Fruit fly (Drosophila melanogaster) whole organism, prepupa: ENCODE results near the gene NimC2.
A peak's percentile ranks its signal among the peaks of the same experiment; 100 is the strongest.

ENCODE experiments used
- CG10631 ChIP-seq: fragments of 200-800 bp; sonication (Bioruptor generic); optimal IDR thresholded peaks from 2 replicates; lab custom pipeline; 2016; ENCODE audit warnings: missing biosample characterization, missing genetic modification characterization
- CG10669 ChIP-seq: fragments of 200-800 bp; sonication (Bioruptor generic); optimal IDR thresholded peaks from 3 replicates; lab custom pipeline; 2018; ENCODE audit warnings: missing biosample characterization, mild to moderate bottlenecking, missing genetic modification characterization, moderate library complexity
- CG11294 ChIP-seq: fragments of 200-800 bp; sonication (Bioruptor generic); IDR thresholded peaks from 2 replicates; pipeline ENCODE4 v1.3.6; 2022; ENCODE audit warnings: missing biosample characterization, missing genetic modification characterization
- CG11762 ChIP-seq: fragments of 200-800 bp; sonication (Bioruptor generic); optimal IDR thresholded peaks from 3 replicates; lab custom pipeline; 2016; ENCODE audit warnings: missing biosample characterization, missing genetic modification characterization; ENCODE audit not compliant: insufficient read depth
- CG11902 ChIP-seq: fragments of 200-800 bp; sonication (Bioruptor generic); optimal IDR thresholded peaks from 3 replicates; lab custom pipeline; 2016; ENCODE audit warnings: missing biosample characterization, missing genetic modification characterization
- CG1621 ChIP-seq: fragments of 200-800 bp; sonication (Bioruptor generic); optimal IDR thresholded peaks from 3 replicates; lab custom pipeline; 2018; ENCODE audit warnings: missing biosample characterization, mild to moderate bottlenecking, missing genetic modification characterization
- CG16779 ChIP-seq: fragments of 200-800 bp; sonication (Bioruptor generic); optimal IDR thresholded peaks from 3 replicates; lab custom pipeline; 2017; ENCODE audit warnings: missing biosample characterization, mild to moderate bottlenecking, missing genetic modification characterization
- CG3032 ChIP-seq: fragments of 200-800 bp; optimal IDR thresholded peaks from 2 replicates; lab custom pipeline; 2019; ENCODE audit warnings: missing biosample characterization, mild to moderate bottlenecking, missing genetic modification characterization, moderate library complexity
- CG31627 ChIP-seq: fragments of 200-800 bp; sonication (Bioruptor generic); optimal IDR thresholded peaks from 3 replicates; lab custom pipeline; 2016; ENCODE audit warnings: missing biosample characterization, missing genetic modification characterization
- CG32006 ChIP-seq: fragments of 200-800 bp; sonication (Bioruptor generic); optimal IDR thresholded peaks from 3 replicates; lab custom pipeline; 2017; ENCODE audit warnings: missing biosample characterization, mild to moderate bottlenecking, missing genetic modification characterization
- CG4318 ChIP-seq: fragments of 200-800 bp; sonication (Bioruptor generic); optimal IDR thresholded peaks from 3 replicates; lab custom pipeline; 2017; ENCODE audit warnings: missing biosample characterization, mild to moderate bottlenecking, missing genetic modification characterization
- CG6792 ChIP-seq: fragments of 200-800 bp; sonication (Bioruptor generic); optimal IDR thresholded peaks from 3 replicates; lab custom pipeline; 2016; ENCODE audit warnings: missing biosample characterization, missing genetic modification characterization
- CG6808 ChIP-seq: fragments of 200-800 bp; sonication (Bioruptor generic); optimal IDR thresholded peaks from 3 replicates; lab custom pipeline; 2017; ENCODE audit warnings: missing biosample characterization, missing genetic modification characterization, mild to moderate bottlenecking, moderate library complexity, missing genetic modification reagents
- CG6854 ChIP-seq: fragments of 200-800 bp; sonication (Bioruptor generic); optimal IDR thresholded peaks from 2 replicates; lab custom pipeline; 2017; ENCODE audit warnings: missing biosample characterization, mild to moderate bottlenecking, missing genetic modification characterization
- CG7368 ChIP-seq: fragments of 200-800 bp; sonication (Bioruptor generic); optimal IDR thresholded peaks from 3 replicates; lab custom pipeline; 2016; ENCODE audit warnings: missing biosample characterization, missing genetic modification characterization
- CG8119 ChIP-seq: fragments of 200-800 bp; sonication (Bioruptor generic); IDR thresholded peaks from 3 replicates; pipeline ENCODE4 v1.3.6; 2022; ENCODE audit warnings: missing biosample characterization, missing genetic modification characterization
- CG8319 ChIP-seq: fragments of 200-800 bp; sonication (Bioruptor generic); optimal IDR thresholded peaks from 3 replicates; lab custom pipeline; 2016; ENCODE audit warnings: missing biosample characterization, missing genetic modification characterization
- Eip75B ChIP-seq: fragments of 200-800 bp; sonication (Bioruptor generic); optimal IDR thresholded peaks from 3 replicates; lab custom pipeline; 2016; ENCODE audit warnings: missing biosample characterization, missing genetic modification characterization
- Eip78C ChIP-seq: fragments of 200-800 bp; sonication (Bioruptor generic); peaks from one replicate; lab custom pipeline; 2016; ENCODE audit warnings: missing biosample characterization, missing genetic modification characterization
- Ets96B ChIP-seq: fragments of 200-800 bp; optimal IDR thresholded peaks from 2 replicates; lab custom pipeline; 2019; ENCODE audit warnings: missing biosample characterization, mild to moderate bottlenecking, missing genetic modification characterization, moderate library complexity
- Hr38 ChIP-seq: sonication (Bioruptor generic); optimal IDR thresholded peaks from 2 replicates; lab custom pipeline; 2016; ENCODE audit warnings: missing biosample characterization, missing genetic modification characterization
- Hr39 ChIP-seq: fragments of 200-800 bp; sonication (Bioruptor generic); optimal IDR thresholded peaks from 2 replicates; lab custom pipeline; 2016; ENCODE audit warnings: missing biosample characterization, missing genetic modification characterization
- Lpt ChIP-seq: fragments of 200-800 bp; sonication (Bioruptor generic); optimal IDR thresholded peaks from 3 replicates; lab custom pipeline; 2016; ENCODE audit warnings: missing biosample characterization, missing genetic modification characterization
- Met ChIP-seq: fragments of 200-800 bp; sonication (Bioruptor generic); optimal IDR thresholded peaks from 3 replicates; lab custom pipeline; 2016; ENCODE audit warnings: missing biosample characterization, missing genetic modification characterization
- OdsH ChIP-seq: fragments of 200-800 bp; sonication (Bioruptor generic); optimal IDR thresholded peaks from 3 replicates; lab custom pipeline; 2016; ENCODE audit warnings: missing biosample characterization, missing genetic modification characterization
- Smox ChIP-seq: fragments of 200-800 bp; sonication (Bioruptor generic); optimal IDR thresholded peaks from 3 replicates; lab custom pipeline; 2016; ENCODE audit warnings: missing biosample characterization, missing genetic modification characterization
- Sox102F ChIP-seq: fragments of 200-800 bp; sonication (Bioruptor generic); optimal IDR thresholded peaks from 2 replicates; lab custom pipeline; 2016; ENCODE audit warnings: missing biosample characterization, mild to moderate bottlenecking, missing genetic modification characterization
- Sox15 ChIP-seq: fragments of 200-800 bp; sonication (Bioruptor generic); optimal IDR thresholded peaks from 3 replicates; lab custom pipeline; 2016; ENCODE audit warnings: missing biosample characterization, missing genetic modification characterization
- acj6 ChIP-seq: fragments of 200-800 bp; sonication (Bioruptor generic); optimal IDR thresholded peaks from 3 replicates; lab custom pipeline; 2016; ENCODE audit warnings: missing biosample characterization, missing genetic modification characterization
- cyc ChIP-seq: fragments of 200-800 bp; sonication (Bioruptor generic); optimal IDR thresholded peaks from 3 replicates; lab custom pipeline; 2016; ENCODE audit warnings: missing biosample characterization, missing genetic modification characterization
- esn ChIP-seq: fragments of 200-800 bp; sonication (Bioruptor generic); optimal IDR thresholded peaks from 2 replicates; lab custom pipeline; 2016; ENCODE audit warnings: missing biosample characterization, mild to moderate bottlenecking, missing genetic modification characterization, moderate library complexity
- fd59A ChIP-seq: fragments of 200-800 bp; sonication (Bioruptor generic); optimal IDR thresholded peaks from 2 replicates; lab custom pipeline; 2017; ENCODE audit warnings: missing biosample characterization, mild to moderate bottlenecking, missing genetic modification characterization, missing genetic modification reagents
- fd85E ChIP-seq: fragments of 200-800 bp; sonication (Bioruptor generic); optimal IDR thresholded peaks from 3 replicates; lab custom pipeline; 2016; ENCODE audit warnings: missing biosample characterization, missing genetic modification characterization
- fkh ChIP-seq: fragments of 200-800 bp; sonication (Bioruptor generic); optimal IDR thresholded peaks from 3 replicates; lab custom pipeline; 2017; ENCODE audit warnings: missing biosample characterization, mild to moderate bottlenecking, missing genetic modification characterization, moderate library complexity
- lz ChIP-seq: fragments of 200-800 bp; sonication (Bioruptor generic); optimal IDR thresholded peaks from 3 replicates; lab custom pipeline; 2016; ENCODE audit warnings: missing biosample characterization, missing genetic modification characterization
- net ChIP-seq: fragments of 200-800 bp; sonication (Bioruptor generic); optimal IDR thresholded peaks from 3 replicates; lab custom pipeline; 2016; ENCODE audit warnings: missing biosample characterization, missing genetic modification characterization
- pdm3 ChIP-seq: fragments of 200-800 bp; sonication (Bioruptor generic); optimal IDR thresholded peaks from 3 replicates; lab custom pipeline; 2016; ENCODE audit warnings: missing biosample characterization, missing genetic modification characterization
- spab ChIP-seq: fragments of 200-800 bp; sonication (Bioruptor generic); optimal IDR thresholded peaks from 2 replicates; lab custom pipeline; 2017; ENCODE audit warnings: missing biosample characterization, mild to moderate bottlenecking, missing genetic modification characterization, missing genetic modification reagents
- svp ChIP-seq: fragments of 200-800 bp; sonication (Bioruptor generic); peaks from one replicate; lab custom pipeline; 2016; ENCODE audit warnings: missing biosample characterization, missing genetic modification characterization
- topi ChIP-seq: fragments of 200-800 bp; sonication (Bioruptor generic); optimal IDR thresholded peaks from 3 replicates; lab custom pipeline; 2016; ENCODE audit warnings: missing biosample characterization, missing genetic modification characterization
- vri ChIP-seq: fragments of 200-800 bp; sonication (Bioruptor generic); optimal IDR thresholded peaks from 3 replicates; lab custom pipeline; 2016; ENCODE audit warnings: missing biosample characterization, mild to moderate bottlenecking, missing genetic modification characterization

NimC2 gene

DNA sequence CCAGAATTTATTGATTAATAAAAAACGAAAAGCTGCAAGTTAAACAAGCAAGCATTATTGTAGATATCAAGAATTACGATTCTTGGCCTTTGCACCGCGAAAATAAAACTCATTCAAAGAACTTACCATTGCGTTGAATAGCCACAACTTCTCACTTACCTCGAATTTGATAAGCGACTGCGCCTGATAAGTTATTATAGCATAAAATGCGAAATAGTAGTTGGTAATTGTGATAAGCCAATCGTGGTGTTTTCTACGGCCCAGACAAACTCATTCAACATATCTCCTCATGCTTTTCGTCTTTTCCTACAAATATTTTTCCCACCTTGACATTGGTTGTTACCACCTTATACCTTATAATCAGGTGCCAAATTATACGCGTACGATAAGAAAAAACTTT, 35.2 kb downstream of the NimC2 start:
- TF ChIP-seq CG11902 (GFP tag; lab: Kevin White, UChicago) (no peak), vri (GFP tag; lab: Kevin White, UChicago) (peak; percentile 44), Eip78C (GFP tag; lab: Kevin White, UChicago) (no peak)

DNA sequence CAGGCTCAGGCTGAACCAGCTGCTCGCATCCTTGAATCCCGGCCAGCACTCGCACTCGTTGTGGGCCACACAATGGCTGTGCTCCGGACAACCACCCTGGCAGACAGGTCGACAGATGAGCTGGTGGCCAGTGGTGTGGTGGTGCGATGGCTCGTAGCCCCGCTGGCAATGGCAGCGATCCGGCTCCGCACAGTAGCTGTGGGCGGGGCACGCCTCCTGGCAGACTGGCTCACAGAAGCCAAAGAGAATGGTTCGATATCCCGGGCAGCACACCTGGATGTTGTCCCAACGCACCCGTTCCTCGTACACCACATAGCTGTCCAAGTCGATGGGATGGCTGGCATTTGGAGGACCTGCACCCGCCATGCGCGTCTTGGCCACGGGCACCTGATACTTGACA, 39.7 kb downstream of the NimC2 start:
- TF ChIP-seq CG31627 (GFP tag; lab: Kevin White, UChicago) (no peak), CG16779 (no peak), CG3032 (tag; lab: Kevin White, UChicago) (no peak), CG10669 (GFP tag; lab: Kevin White, UChicago) (no peak), acj6 (GFP tag; lab: Kevin White, UChicago) (no peak), Lpt (GFP tag; lab: Kevin White, UChicago) (no peak), Hr39 (GFP tag; lab: Kevin White, UChicago) (no peak), CG8119 (GFP tag; lab: Robert Waterston, UW) (no peak), fkh (GFP tag; lab: Kevin White, UChicago) (no peak), Hr38 (GFP tag; lab: Kevin White, UChicago) (no peak)

DNA sequence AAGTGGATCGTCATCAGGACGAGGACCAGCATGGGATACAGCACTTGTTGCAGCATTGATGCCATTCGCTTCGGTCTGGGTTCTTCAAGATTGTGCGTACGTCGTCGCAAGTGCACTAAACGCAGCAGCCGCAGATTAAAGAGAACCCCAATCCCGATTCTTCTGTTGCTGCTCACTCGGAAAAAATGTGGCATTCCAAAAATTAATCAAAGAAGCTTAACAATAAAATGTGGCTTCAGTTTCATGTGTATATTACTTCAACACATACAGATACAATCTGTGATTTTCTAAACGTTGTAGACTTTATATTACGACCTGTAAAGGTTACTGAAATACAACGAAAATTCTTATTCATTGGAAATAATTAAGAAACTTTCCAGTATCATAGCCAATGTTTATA, 40.2 kb downstream of the NimC2 start, which contains the start of gene NimC3:
Gene NimC3, minus strand, starts transcription at position 101 of the 400 bp plus-strand sequence.
- peak; percentile 30 for TF ChIP-seq Ets96B (tag; lab: Kevin White, UChicago)
- TF ChIP-seq lz (GFP tag; lab: Kevin White, UChicago): no peak
- TF ChIP-seq CG31627 (GFP tag; lab: Kevin White, UChicago): no peak
- no peak for TF ChIP-seq spab (GFP tag; lab: Kevin White, UChicago)
- no peak for TF ChIP-seq Eip75B
- peak; percentile 37 for TF ChIP-seq Eip78C (GFP tag; lab: Kevin White, UChicago)
- TF ChIP-seq OdsH: peak; percentile 41
- TF ChIP-seq CG3032 (tag; lab: Kevin White, UChicago): peak; percentile 33
- TF ChIP-seq fd85E (GFP tag; lab: Kevin White, UChicago): no peak
- peak; percentile 42 for TF ChIP-seq CG32006
- peak; percentile 5 for TF ChIP-seq Met (GFP tag; lab: Kevin White, UChicago)

DNA sequence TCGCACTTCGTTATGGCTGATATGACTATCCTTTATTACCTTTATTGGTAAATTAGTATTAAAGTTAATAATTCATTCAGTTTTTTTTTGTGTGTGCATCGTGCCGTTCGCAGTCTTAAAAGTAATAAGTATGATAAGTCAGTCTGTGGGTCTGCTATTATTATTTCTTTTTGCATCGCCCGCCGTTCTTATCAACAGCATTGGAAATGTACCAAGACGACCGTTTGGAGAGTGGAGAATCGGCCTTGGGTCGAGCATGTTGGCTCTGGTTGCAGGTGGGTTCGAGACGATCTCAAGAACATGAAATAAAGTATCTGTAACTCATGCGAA, 40.6 kb downstream of the NimC2 start:
- TF ChIP-seq CG6854 (GFP tag; lab: Kevin White, UChicago) (no peak), cyc (GFP tag; lab: Kevin White, UChicago) (no peak), Sox15 (GFP tag; lab: Kevin White, UChicago) (no peak), svp (GFP tag; lab: Kevin White, UChicago) (peak; percentile 83)

DNA sequence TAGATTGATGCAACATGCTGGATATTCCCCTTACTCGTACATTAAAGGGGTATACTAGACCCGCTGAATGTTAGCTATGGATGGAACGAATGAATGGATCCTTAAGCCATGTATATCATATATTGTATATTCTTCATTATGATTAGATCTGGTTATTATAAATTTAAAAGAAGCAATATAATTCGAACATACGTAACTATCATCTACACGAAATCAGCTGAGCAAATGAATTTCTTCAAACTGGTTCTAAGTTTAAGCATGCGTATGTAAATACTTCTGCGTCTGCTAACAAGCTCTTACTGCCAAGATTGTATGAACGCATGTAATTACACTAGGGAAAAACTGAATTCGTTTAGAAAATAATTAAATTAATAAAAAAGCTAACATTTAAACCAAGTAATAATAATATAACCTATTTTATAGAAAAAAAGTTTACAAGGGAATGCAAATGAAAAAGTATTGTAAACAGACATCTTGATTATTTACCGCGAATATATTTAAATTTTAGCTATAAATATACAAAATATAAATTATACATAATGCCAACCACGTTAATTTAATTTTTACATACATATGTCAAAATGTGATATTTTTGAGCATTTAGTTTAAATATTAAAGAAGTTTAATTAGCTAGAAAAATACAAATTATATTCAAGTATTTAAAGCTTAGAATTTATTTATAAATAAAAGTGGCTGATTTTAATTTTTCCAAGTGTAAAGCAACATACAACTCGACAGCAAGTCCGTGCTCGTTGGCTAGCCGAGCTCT, 41.1 kb downstream of the NimC2 start:
- peak; percentile 74 for TF ChIP-seq CG1621 (tag; lab: Kevin White, UChicago)
- peak; percentile 39 for TF ChIP-seq CG11294 (GFP tag; lab: Robert Waterston, UW)
- peak; percentile 22 for TF ChIP-seq spab (GFP tag; lab: Kevin White, UChicago)
- peak; percentile 61 for TF ChIP-seq Smox (GFP tag; lab: Kevin White, UChicago)
- TF ChIP-seq Hr38 (GFP tag; lab: Kevin White, UChicago): no peak
- peak; percentile 74 for TF ChIP-seq CG8119 (GFP tag; lab: Robert Waterston, UW)
- TF ChIP-seq fkh (GFP tag; lab: Kevin White, UChicago): peak; percentile 55
- peak; percentile 49 for TF ChIP-seq OdsH
- TF ChIP-seq CG16779: peak; percentile 20
- peak; percentile 51 for TF ChIP-seq esn (GFP tag; lab: Kevin White, UChicago)
- TF ChIP-seq CG7368: peak; percentile 41
- peak; percentile 64 for TF ChIP-seq topi (GFP tag; lab: Kevin White, UChicago)
- TF ChIP-seq Sox102F (GFP tag; lab: Kevin White, UChicago): peak; percentile 76
- TF ChIP-seq fd59A (GFP tag; lab: Kevin White, UChicago): peak; percentile 51
- TF ChIP-seq Met (GFP tag; lab: Kevin White, UChicago): peak; percentile 42
- TF ChIP-seq CG8319 (GFP tag; lab: Kevin White, UChicago): no peak
- peak; percentile 47 for TF ChIP-seq CG6792 (GFP tag; lab: Kevin White, UChicago)
- TF ChIP-seq CG4318 (GFP tag; lab: Kevin White, UChicago): peak; percentile 49
- peak; percentile 49 for TF ChIP-seq CG10669 (GFP tag; lab: Kevin White, UChicago)
- TF ChIP-seq CG11762 (GFP tag; lab: Kevin White, UChicago): no peak
- no peak for TF ChIP-seq CG6808 (GFP tag; lab: Kevin White, UChicago)
- peak; percentile 43 for TF ChIP-seq net (GFP tag; lab: Kevin White, UChicago)
- peak; percentile 71 for TF ChIP-seq CG32006
- TF ChIP-seq pdm3 (GFP tag; lab: Kevin White, UChicago): peak; percentile 72
- no peak for TF ChIP-seq Lpt (GFP tag; lab: Kevin White, UChicago)
- peak; percentile 29 for TF ChIP-seq Hr39 (GFP tag; lab: Kevin White, UChicago)
- TF ChIP-seq CG10631 (GFP tag; lab: Kevin White, UChicago): peak; percentile 71
- no peak for TF ChIP-seq svp (GFP tag; lab: Kevin White, UChicago)
